Fruit fly (Drosophila melanogaster) whole organism, wandering third instar larva: ENCODE measurements around the gene Kif3C.
A peak's percentile ranks its signal among the peaks of the same experiment; 100 is the strongest.

Experiments
- Dfd ChIP-seq: fragments of >200 bp; optimal IDR thresholded peaks from 2 replicates; lab custom pipeline; 2017; ENCODE audit warnings: missing biosample characterization, missing genetic modification characterization
- Dif ChIP-seq: fragments of 200-275, 200-300 bp; sonication (Bioruptor generic); optimal IDR thresholded peaks from 2 replicates; lab custom pipeline; 2018; ENCODE audit warnings: missing biosample characterization, missing genetic modification characterization; ENCODE audit not compliant: partially characterized antibody
- Hr83 ChIP-seq: fragments of 200-300 bp; sonication (Bioruptor generic); optimal IDR thresholded peaks from 2 replicates; lab custom pipeline; 2016; ENCODE audit warnings: missing biosample characterization, mild to moderate bottlenecking, missing genetic modification characterization, moderate library complexity; ENCODE audit not compliant: poor library complexity, severe bottlenecking
- Mio ChIP-seq: sonication (Bioruptor generic); optimal IDR thresholded peaks from 2 replicates; lab custom pipeline; 2016; ENCODE audit warnings: missing biosample characterization, missing genetic modification characterization
- Sp1 ChIP-seq: fragments of 200-800 bp; sonication (Bioruptor generic); optimal IDR thresholded peaks from 3 replicates; lab custom pipeline; 2019; ENCODE audit warnings: missing biosample characterization, mild to moderate bottlenecking, missing genetic modification characterization, moderate library complexity
- dl ChIP-seq, 2 experiments: fragments of 175-275, 200-275 bp in 1 of 2; fragments of 200-275 bp in 1 of 2; sonication (Bioruptor generic); optimal IDR thresholded peaks; lab custom pipeline; 2018; ENCODE audit warnings: mild to moderate bottlenecking in 2 of 2, missing biosample characterization in 2 of 2, missing genetic modification characterization in 2 of 2, moderate library complexity in 2 of 2; ENCODE audit not compliant: partially characterized antibody in 2 of 2, insufficient read depth in 1 of 2
- tai ChIP-seq: sonication (Bioruptor generic); optimal IDR thresholded peaks from 2 replicates; lab custom pipeline; 2016; ENCODE audit warnings: missing biosample characterization, missing genetic modification characterization

dm6 chr4:1122658-1123606, 24.3 kb upstream of the Kif3C start, which contains the start of gene Cals:
- TF ChIP-seq Sp1 (no peak), tai (GFP tag; lab: Kevin White, UChicago) (peak; percentile 45), Dif (no peak), Mio (GFP tag; lab: Kevin White, UChicago) (no peak), dl (GFP tag; optimal IDR thresholded peaks at IDR 0.05; lab: Kevin White, UChicago; ENCODE audit: insufficient read depth in 1 of 2, partially characterized antibody in 2 of 2) (no peak), Dfd (GFP tag; lab: Kevin White, UChicago) (no peak), Hr83 (GFP tag; lab: Kevin White, UChicago) (no peak)
